Worm (Caenorhabditis elegans) whole organism, midembryonic: ENCODE results near the gene col-173.
"Not testable (repeated sequence)": the region's sequence is repeated elsewhere in the genome, so short reads cannot be mapped to it uniquely, and the experiment has no call there.

ENCODE experiments used
- T22C8.4 ChIP-seq: fragments of 200-800 bp; sonication (Bioruptor generic); IDR thresholded peaks from 2 replicates; pipeline ENCODE4 v1.3.6; 2022; ENCODE audit warnings: missing genetic modification characterization, missing compliant biosample characterization
- cog-1 ChIP-seq: sonication (generic microtip); optimal IDR thresholded peaks from 2 replicates; lab custom pipeline; 2016; ENCODE audit warnings: missing genetic modification characterization, missing compliant biosample characterization
- flt-1 ChIP-seq: fragments of 200-800 bp; sonication (Bioruptor generic); IDR thresholded peaks from 2 replicates; pipeline ENCODE4 v1.3.6; 2022; ENCODE audit warnings: missing genetic modification characterization, missing compliant biosample characterization
- klf-2 ChIP-seq: fragments of 200-800 bp; sonication (Bioruptor generic); conservative IDR thresholded peaks from 2 replicates; pipeline ENCODE4 v1.3.6; 2022; ENCODE audit warnings: missing genetic modification reagents, missing genetic modification characterization, missing compliant biosample characterization
- med-1 ChIP-seq: sonication (generic microtip); optimal IDR thresholded peaks from 2 replicates; lab custom pipeline; 2017; ENCODE audit warnings: missing genetic modification characterization, mild to moderate bottlenecking, missing compliant biosample characterization, antibody characterized with exemption, missing genetic modification reagents; ENCODE audit not compliant: insufficient read depth
- ref-1 ChIP-seq: fragments of 200-800 bp; sonication (Bioruptor generic); conservative IDR thresholded peaks from 2 replicates; pipeline ENCODE4 v1.3.6; 2022; ENCODE audit warnings: missing genetic modification reagents, missing genetic modification characterization, missing compliant biosample characterization
- tab-1 ChIP-seq: fragments of 200-800 bp; sonication (Bioruptor generic); IDR thresholded peaks from 2 replicates; pipeline ENCODE4 v1.3.6; 2022; ENCODE audit warnings: missing genetic modification characterization, missing compliant biosample characterization
- ztf-23 ChIP-seq: fragments of 200-800 bp; sonication (Bioruptor generic); IDR thresholded peaks from 2 replicates; pipeline ENCODE4 v1.3.6; 2022; ENCODE audit warnings: missing genetic modification reagents, missing genetic modification characterization, missing compliant biosample characterization
- ztf-29 ChIP-seq: fragments of 200-800 bp; sonication (Bioruptor generic); IDR thresholded peaks from 2 replicates; pipeline ENCODE4 v1.3.6; 2022; ENCODE audit warnings: missing genetic modification reagents, missing genetic modification characterization, missing compliant biosample characterization

Gene col-173

ce11 chrX:6875273-6875672, 2.1 kb downstream of the col-173 start:
- TF ChIP-seq flt-1 (GFP tag; lab: Robert Waterston, UW) = no peak
- TF ChIP-seq ztf-29 (GFP tag; lab: Robert Waterston, UW) = no peak
- TF ChIP-seq ref-1 = no peak
- no peak for TF ChIP-seq cog-1 (tag; lab: Kevin White, UChicago)
- no peak for TF ChIP-seq klf-2 (GFP tag; lab: Robert Waterston, UW)
- no peak for TF ChIP-seq T22C8.4
- no peak for TF ChIP-seq tab-1
- no peak for TF ChIP-seq med-1
- TF ChIP-seq ztf-23 (GFP tag; lab: Robert Waterston, UW) = no peak

DNA sequence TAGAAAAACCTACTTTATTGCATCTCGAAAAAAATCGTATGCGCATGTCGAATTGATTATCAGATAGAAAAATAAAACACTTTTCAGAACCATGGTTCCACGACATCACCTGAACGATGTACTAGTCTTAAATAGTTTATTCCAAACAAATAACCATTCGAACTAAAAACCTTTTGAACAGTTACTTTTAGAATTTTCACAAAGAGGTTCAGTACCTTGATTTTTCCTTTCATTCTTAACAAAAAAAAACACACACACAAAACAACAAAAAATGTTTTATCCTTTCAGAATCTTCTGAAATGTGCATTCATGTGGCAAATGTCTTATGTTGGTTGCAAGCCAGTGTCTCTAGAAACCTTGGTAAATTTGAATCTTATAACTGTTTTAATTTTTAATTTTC, 2.6 kb downstream of the col-173 start, which contains the start of gene F41C6.4:
TSS of gene F41C6.4 (minus strand) at position 101 of the 400 bp plus-strand sequence.
- TF ChIP-seq cog-1 (tag; lab: Kevin White, UChicago) (no peak), ztf-23 (GFP tag; lab: Robert Waterston, UW) (no peak), klf-2 (GFP tag; lab: Robert Waterston, UW) (no peak), med-1 (no peak), flt-1 (GFP tag; lab: Robert Waterston, UW) (no peak), ref-1 (no peak), T22C8.4 (no peak), tab-1 (no peak), ztf-29 (GFP tag; lab: Robert Waterston, UW) (no peak)

- not testable (repeated sequence) for TF ChIP-seq flt-1 (GFP tag; lab: Robert Waterston, UW); ztf-29 (GFP tag; lab: Robert Waterston, UW); tab-1
Observed at ce11 chrX:6868669-6869068, 8.7 kb downstream of the col-173 start, which contains the start of gene C53B7.6. Gene C53B7.6 (minus strand): TSS chrX:6868769.

- peak; percentile 20; the same call in 1 of the 2 replicates for TF ChIP-seq ztf-29 (GFP tag; lab: Robert Waterston, UW)
- peak; percentile 69; the same call in 1 of the 2 replicates for TF ChIP-seq tab-1
- TF ChIP-seq ztf-23 (GFP tag; lab: Robert Waterston, UW) = 0 out of 2 replicates have a peak, but pooled peaks have one; percentile 63
- TF ChIP-seq klf-2 (GFP tag; lab: Robert Waterston, UW) = 0 out of 2 replicates have a peak, but pooled peaks have one; percentile 38
- no peak for TF ChIP-seq med-1
- TF ChIP-seq ref-1 = no peak; the same call in 1 of the 2 replicates
- no peak; the same call in 1 of the 2 replicates for TF ChIP-seq flt-1 (GFP tag; lab: Robert Waterston, UW)
- no peak for TF ChIP-seq T22C8.4
- peak; percentile 37 for TF ChIP-seq cog-1 (tag; lab: Kevin White, UChicago)
Observed at ce11 chrX:6867707-6868106, 9.6 kb downstream of the col-173 start.

ce11 chrX:6866900-6867299, 10.4 kb downstream of the col-173 start:
- TF ChIP-seq klf-2 (GFP tag; lab: Robert Waterston, UW) = no peak
- TF ChIP-seq cog-1 (tag; lab: Kevin White, UChicago) = no peak
- no peak for TF ChIP-seq med-1
- TF ChIP-seq T22C8.4 = no peak

ce11 chrX:6865839-6866238, 11.5 kb downstream of the col-173 start, which contains the start of gene odr-10:
Gene odr-10 (minus strand): TSS chrX:6865939.
- no peak for TF ChIP-seq ztf-29 (GFP tag; lab: Robert Waterston, UW)
- TF ChIP-seq ztf-23 (GFP tag; lab: Robert Waterston, UW) = no peak
- TF ChIP-seq ref-1 = no peak
- no peak for TF ChIP-seq T22C8.4
- no peak for TF ChIP-seq flt-1 (GFP tag; lab: Robert Waterston, UW)
- TF ChIP-seq tab-1 = no peak
- TF ChIP-seq med-1 = no peak
- TF ChIP-seq klf-2 (GFP tag; lab: Robert Waterston, UW) = no peak
- no peak for TF ChIP-seq cog-1 (tag; lab: Kevin White, UChicago)

- TF ChIP-seq ref-1 = no peak
- TF ChIP-seq ztf-23 (GFP tag; lab: Robert Waterston, UW) = no peak
- no peak for TF ChIP-seq cog-1 (tag; lab: Kevin White, UChicago)
- TF ChIP-seq T22C8.4 = no peak
- TF ChIP-seq klf-2 (GFP tag; lab: Robert Waterston, UW) = no peak
- TF ChIP-seq med-1 = no peak
- TF ChIP-seq tab-1 = no peak
- TF ChIP-seq flt-1 (GFP tag; lab: Robert Waterston, UW) = no peak
- no peak for TF ChIP-seq ztf-29 (GFP tag; lab: Robert Waterston, UW)
Observed at ce11 chrX:6863032-6863431, 14.3 kb downstream of the col-173 start, which contains the start of gene nep-4. Gene nep-4 (minus strand): TSS chrX:6863424.

- TF ChIP-seq ref-1 (no peak), ztf-29 (GFP tag; lab: Robert Waterston, UW) (no peak), med-1 (no peak), ztf-23 (GFP tag; lab: Robert Waterston, UW) (no peak), cog-1 (tag; lab: Kevin White, UChicago) (no peak), flt-1 (GFP tag; lab: Robert Waterston, UW) (no peak), T22C8.4 (no peak), klf-2 (GFP tag; lab: Robert Waterston, UW) (no peak), tab-1 (no peak)
Observed at ce11 chrX:6861564-6861963, 15.8 kb downstream of the col-173 start.

- TF ChIP-seq ztf-29 (GFP tag; lab: Robert Waterston, UW) = no peak
- TF ChIP-seq T22C8.4 = no peak
- TF ChIP-seq cog-1 (tag; lab: Kevin White, UChicago) = no peak
- no peak for TF ChIP-seq klf-2 (GFP tag; lab: Robert Waterston, UW)
Observed at ce11 chrX:6856793-6857192, 20.5 kb downstream of the col-173 start.

DNA sequence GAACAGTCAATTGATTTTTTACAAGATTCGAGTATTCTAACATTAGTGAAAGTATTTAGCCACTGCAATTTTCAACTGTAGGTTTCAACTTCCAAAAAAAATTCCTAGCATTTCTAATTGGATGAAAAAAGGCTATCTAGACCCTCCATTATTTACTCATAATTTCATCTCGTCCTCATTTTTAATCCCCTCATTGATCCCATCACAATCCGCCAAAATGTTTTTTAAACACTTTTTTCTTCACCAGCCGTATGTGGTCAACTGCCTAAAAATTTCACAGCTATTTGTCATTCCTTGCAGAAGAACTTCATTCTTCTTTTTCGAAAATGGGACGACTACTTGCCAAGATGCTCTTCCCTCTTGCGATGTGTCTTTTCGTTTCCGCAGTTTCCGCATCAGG, 24.0 kb downstream of the col-173 start, which contains the start of gene rig-3:
TSS of gene rig-3 (plus strand) at position 301 of the 400 bp plus-strand sequence.
- no peak for TF ChIP-seq tab-1
- TF ChIP-seq ztf-29 (GFP tag; lab: Robert Waterston, UW) = no peak
- no peak for TF ChIP-seq cog-1 (tag; lab: Kevin White, UChicago)
- TF ChIP-seq ztf-23 (GFP tag; lab: Robert Waterston, UW) = no peak
- no peak for TF ChIP-seq flt-1 (GFP tag; lab: Robert Waterston, UW)
